Worm (Caenorhabditis elegans): ENCODE data around the gene clec-258.

The clec-258 gene

ce11 chrV:19820178-19820577, 31.9 kb downstream of the clec-258 start:
- TF ChIP-seq aha-1 (tag) (peak; percentile 56), mxl-3 (GFP tag; optimal IDR thresholded peaks at IDR 0.05) (no peak)

DNA sequence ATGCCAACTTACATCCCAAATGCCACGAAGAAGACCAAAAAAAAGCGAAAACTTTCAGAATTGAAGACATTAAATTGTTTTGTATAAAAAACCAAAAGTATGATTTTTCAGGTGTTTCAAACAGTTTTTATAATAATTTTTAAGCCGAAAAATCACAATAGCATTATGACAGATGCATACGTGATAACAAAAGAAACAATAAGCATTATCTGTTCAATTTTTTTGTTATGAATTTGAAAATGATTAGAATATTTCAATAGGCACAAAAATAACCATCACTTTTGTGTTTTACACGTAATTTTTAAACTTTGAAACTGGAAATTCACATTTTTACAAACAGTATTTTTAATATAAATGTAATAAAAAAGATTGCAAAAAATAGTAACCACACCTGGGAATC, 33.9 kb downstream of the clec-258 start, which contains the start of gene Y116F11B.17:
Gene Y116F11B.17, minus strand, starts transcription at position 101 of the 400 bp plus-strand sequence.
- TF ChIP-seq hif-1 (tag; optimal IDR thresholded peaks at IDR 0.05) (no peak), mep-1 (tag; optimal IDR thresholded peaks at IDR 0.05) (no peak), lim-7 (GFP tag; IDR thresholded peaks at IDR 0.05) (no peak), F26F4.8 (GFP tag; conservative IDR thresholded peaks at IDR 0.05) (no peak), F37D6.2 (tag; optimal IDR thresholded peaks at IDR 0.05) (no peak), ceh-82 (tag; optimal IDR thresholded peaks at IDR 0.05) (no peak), jun-1 (tag; optimal IDR thresholded peaks at IDR 0.05) (no peak), zfp-2 (tag; optimal IDR thresholded peaks at IDR 0.05) (no peak), R02D3.7 (tag; optimal IDR thresholded peaks at IDR 0.05) (no peak), Y5F2A.4 (GFP tag; optimal IDR thresholded peaks at IDR 0.05) (no peak), zip-11 (GFP tag; IDR thresholded peaks at IDR 0.05) (no peak), tag-97 (GFP tag; IDR thresholded peaks at IDR 0.05) (no peak), fos-1 (tag; optimal IDR thresholded peaks at IDR 0.05) (no peak), Y48G9A.11 (GFP tag; IDR thresholded peaks at IDR 0.05) (no peak), lin-15B (tag; optimal IDR thresholded peaks at IDR 0.05) (no peak), cey-2 (tag; optimal IDR thresholded peaks at IDR 0.05; ENCODE audit: borderline replicate concordance, insufficient read depth) (no peak), nhr-41 (GFP tag; IDR thresholded peaks at IDR 0.05) (no peak), dve-1 (tag; optimal IDR thresholded peaks at IDR 0.05; ENCODE audit: insufficient read depth) (no peak), saeg-2 (GFP tag; IDR thresholded peaks at IDR 0.05) (no peak), F44E2.7 (GFP tag; IDR thresholded peaks at IDR 0.05) (no peak)

DNA sequence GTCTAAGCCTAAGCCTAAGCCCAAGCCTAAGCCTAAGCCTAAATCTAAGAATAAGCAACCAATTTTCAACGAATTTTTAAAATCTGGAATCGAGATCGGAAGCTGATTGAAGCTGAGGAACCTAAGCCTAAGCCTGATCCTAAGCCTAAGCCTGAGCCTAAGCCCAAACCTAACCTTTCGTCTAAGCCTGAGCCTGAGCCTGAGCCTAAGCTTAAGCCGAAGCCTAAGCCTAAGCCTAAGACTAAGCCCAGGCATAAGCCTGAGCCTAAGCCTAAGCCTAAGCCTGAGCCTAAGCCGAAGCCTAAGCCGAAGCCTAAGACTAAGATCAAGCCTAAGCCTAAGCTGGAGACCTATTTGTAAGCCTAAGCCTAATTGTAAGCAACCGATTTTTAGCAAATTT, 39.2 kb downstream of the clec-258 start:
- no peak for TF ChIP-seq zfp-2 (tag; optimal IDR thresholded peaks at IDR 0.05)
- TF ChIP-seq tra-1 (GFP tag; IDR thresholded peaks at IDR 0.05), result no peak
- no peak for TF ChIP-seq arid-1 (GFP tag; conservative IDR thresholded peaks at IDR 0.05)
- TF ChIP-seq nhr-41 (GFP tag; IDR thresholded peaks at IDR 0.05), result no peak
- TF ChIP-seq ceh-20 (GFP tag; IDR thresholded peaks at IDR 0.05), result no peak
- TF ChIP-seq fkh-10 (GFP tag; optimal IDR thresholded peaks at IDR 0.05), result no peak
- TF ChIP-seq ceh-44 (GFP tag; IDR thresholded peaks at IDR 0.05), result no peak
- TF ChIP-seq lin-13 (GFP tag; optimal IDR thresholded peaks at IDR 0.05), result no peak
- TF ChIP-seq F37D6.2 (tag; optimal IDR thresholded peaks at IDR 0.05), result no peak
- no peak for TF ChIP-seq aly-2 (tag; optimal IDR thresholded peaks at IDR 0.05)
- TF ChIP-seq duxl-1 (tag; optimal IDR thresholded peaks at IDR 0.05; ENCODE audit: poor library complexity), result no peak
- TF ChIP-seq skn-1 (tag; optimal IDR thresholded peaks at IDR 0.05), result no peak
- no peak for TF ChIP-seq ces-1 (GFP tag; optimal IDR thresholded peaks at IDR 0.05)
- no peak for TF ChIP-seq mdt-29 (GFP tag; IDR thresholded peaks at IDR 0.05)
- TF ChIP-seq daf-8 (GFP tag; IDR thresholded peaks at IDR 0.05), result no peak
- no peak for TF ChIP-seq vab-7 (GFP tag; IDR thresholded peaks at IDR 0.05)
- TF ChIP-seq daf-19 (GFP tag; conservative IDR thresholded peaks at IDR 0.05), result no peak

DNA sequence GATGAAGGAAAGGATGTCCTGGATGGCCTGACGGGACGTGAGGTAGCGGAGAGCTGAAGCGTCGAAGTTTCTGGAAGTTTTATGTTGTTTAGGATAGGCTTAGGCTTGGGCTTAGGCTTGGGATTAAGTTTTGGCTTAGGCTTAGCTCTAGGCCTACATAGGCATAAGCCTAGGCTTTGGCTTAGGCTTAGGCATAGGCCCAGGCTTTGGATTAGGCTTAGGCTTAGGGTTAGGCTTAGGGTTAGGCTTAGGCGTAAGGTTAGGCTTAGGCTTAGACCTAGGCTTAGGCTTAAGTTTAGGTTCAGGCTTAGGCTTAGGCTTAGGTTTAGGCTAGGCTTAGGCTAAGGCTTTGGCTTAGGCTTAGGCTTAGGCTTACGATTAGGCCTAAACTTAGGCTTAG, 41.0 kb downstream of the clec-258 start:
- TF ChIP-seq F10B5.3 (tag; optimal IDR thresholded peaks at IDR 0.05) (no peak), set-16 (GFP tag; IDR thresholded peaks at IDR 0.05) (no peak), madf-9 (GFP tag; conservative IDR thresholded peaks at IDR 0.05) (no peak), aha-1 (tag) (peak; percentile 66), dmd-9 (GFP tag; IDR thresholded peaks at IDR 0.05) (no peak)
